Worm (Caenorhabditis elegans): ENCODE results near the gene sra-39.

sra-39 gene

DNA sequence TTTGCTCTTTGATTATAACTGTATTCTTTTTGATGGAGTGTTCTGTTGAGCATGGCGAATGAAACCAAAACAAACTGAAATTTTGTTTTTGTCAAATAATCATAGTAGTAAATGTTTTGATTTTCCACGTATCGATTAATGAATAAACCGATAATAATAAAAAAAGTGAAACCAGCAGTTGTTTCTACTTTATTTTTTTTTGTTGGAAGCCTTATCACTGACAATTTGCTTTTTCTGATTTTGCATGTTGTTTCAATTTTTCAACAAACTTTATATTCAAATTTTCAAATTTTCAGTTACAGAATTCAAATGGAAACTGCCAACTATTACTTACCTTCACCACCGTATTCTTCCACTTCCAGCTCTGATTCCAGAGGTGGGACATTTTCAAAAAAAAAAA lies 31.3 kb upstream of the sra-39 start, which contains the start of gene elt-3:
elt-3 (plus strand) TSS at position 301 of the 400 bp plus-strand sequence.
- no peak for TF ChIP-seq nhr-76 (tag; optimal IDR thresholded peaks at IDR 0.05)
- TF ChIP-seq nhr-25 (tag; optimal IDR thresholded peaks at IDR 0.05) = no peak
- TF ChIP-seq nfya-1 (tag; optimal IDR thresholded peaks at IDR 0.05; ENCODE audit: insufficient read depth) = no peak
- TF ChIP-seq ztf-11 (tag; optimal IDR thresholded peaks at IDR 0.05) = no peak
- no peak for TF ChIP-seq fkh-10 (GFP tag; optimal IDR thresholded peaks at IDR 0.05)
- no peak for TF ChIP-seq nhr-237 (tag; optimal IDR thresholded peaks at IDR 0.05)
- TF ChIP-seq zag-1 (tag; optimal IDR thresholded peaks at IDR 0.05) = no peak
- no peak for TF ChIP-seq skn-1 (tag; optimal IDR thresholded peaks at IDR 0.05)
- TF ChIP-seq hmg-11 (tag; optimal IDR thresholded peaks at IDR 0.05) = no peak
- TF ChIP-seq ceh-28 (tag; optimal IDR thresholded peaks at IDR 0.05) = no peak
- no peak for TF ChIP-seq tbx-2 (tag; optimal IDR thresholded peaks at IDR 0.05)

- TF ChIP-seq R02D3.7 (tag; optimal IDR thresholded peaks at IDR 0.05) (no peak), unc-39 (tag; optimal IDR thresholded peaks at IDR 0.05) (no peak), elt-2 (tag; optimal IDR thresholded peaks at IDR 0.05) (no peak), egl-27 (tag; optimal IDR thresholded peaks at IDR 0.05) (no peak), fkh-10 (GFP tag; optimal IDR thresholded peaks at IDR 0.05) (no peak), skn-1 (tag; optimal IDR thresholded peaks at IDR 0.05) (no peak), aly-2 (tag; optimal IDR thresholded peaks at IDR 0.05) (no peak)
These were observed 26.3 kb upstream of the sra-39 start, which contains the start of gene meg-1 for ce11 chrX:13929534-13929933. meg-1 (minus strand) TSS chrX:13929634.

ce11 chrX:13928532-13928931 lies 25.3 kb upstream of the sra-39 start:
- no peak for TF ChIP-seq eor-1 (tag; optimal IDR thresholded peaks at IDR 0.05)
- TF ChIP-seq skn-1 (tag; optimal IDR thresholded peaks at IDR 0.05) = peak; percentile 97

ce11 chrX:13926029-13926428 lies 22.8 kb upstream of the sra-39 start, which contains the start of gene meg-2:
meg-2 (minus strand) TSS chrX:13926129.
- TF ChIP-seq fkh-10 (GFP tag; optimal IDR thresholded peaks at IDR 0.05) (no peak), daf-12 (tag; optimal IDR thresholded peaks at IDR 0.05) (no peak), mml-1 (tag; optimal IDR thresholded peaks at IDR 0.05) (no peak), R02D3.7 (tag; optimal IDR thresholded peaks at IDR 0.05) (no peak), zag-1 (tag; optimal IDR thresholded peaks at IDR 0.05) (no peak)

DNA sequence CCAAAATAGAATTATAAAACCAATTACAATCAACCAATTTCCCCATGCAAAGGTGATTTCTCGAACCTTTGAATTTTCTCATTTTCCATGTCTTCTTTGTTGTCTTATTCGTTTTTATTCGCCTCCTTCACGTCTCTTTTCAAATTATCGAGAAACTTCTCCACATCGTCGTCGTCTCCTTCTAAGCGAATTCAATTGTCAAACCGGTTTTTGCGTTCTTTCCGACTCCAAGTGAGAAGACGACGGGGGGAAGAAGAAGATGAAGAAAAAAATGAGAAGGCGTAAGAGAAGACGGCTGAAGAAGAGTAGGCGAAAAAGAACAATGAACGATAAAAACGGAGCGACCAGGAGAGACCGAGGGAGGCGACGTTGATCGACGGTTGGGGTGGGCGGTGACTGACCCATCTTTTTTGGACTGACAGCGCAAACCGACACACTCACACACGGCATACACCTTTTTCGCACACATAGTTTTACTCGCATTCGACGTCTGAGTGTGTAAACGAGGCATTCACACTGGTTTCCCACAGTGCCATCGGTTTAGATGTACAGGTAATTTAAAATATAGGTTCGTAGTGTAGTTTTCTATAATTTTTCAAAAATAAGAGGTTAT lies 17.3 kb upstream of the sra-39 start:
- TF ChIP-seq nhr-23 (tag; optimal IDR thresholded peaks at IDR 0.05) (peak; percentile 86), nhr-43 (tag; optimal IDR thresholded peaks at IDR 0.05; ENCODE audit: poor library complexity, severe bottlenecking) (peak; percentile 55), nhr-25 (tag; optimal IDR thresholded peaks at IDR 0.05) (peak; percentile 98), fos-1 (tag; optimal IDR thresholded peaks at IDR 0.05) (no peak), mdl-1 (tag; optimal IDR thresholded peaks at IDR 0.05) (no peak), nfya-1 (tag; optimal IDR thresholded peaks at IDR 0.05; ENCODE audit: insufficient read depth) (peak; percentile 63), snpc-4 (tag; optimal IDR thresholded peaks at IDR 0.05) (no peak), eor-1 (tag; optimal IDR thresholded peaks at IDR 0.05) (no peak), lsy-12 (tag; optimal IDR thresholded peaks at IDR 0.05) (no peak), nhr-237 (tag; optimal IDR thresholded peaks at IDR 0.05) (no peak), unc-62 (GFP tag; optimal IDR thresholded peaks at IDR 0.05) (no peak), nhr-28 (tag; optimal IDR thresholded peaks at IDR 0.05) (no peak), ama-1 (optimal IDR thresholded peaks at IDR 0.05) (no peak), tbx-2 (tag; optimal IDR thresholded peaks at IDR 0.05) (no peak), ceh-82 (tag; optimal IDR thresholded peaks at IDR 0.05) (no peak), ztf-4 (tag; optimal IDR thresholded peaks at IDR 0.05) (no peak), nhr-67 (tag; optimal IDR thresholded peaks at IDR 0.05) (no peak), jun-1 (tag; optimal IDR thresholded peaks at IDR 0.05) (no peak), ceh-28 (tag; optimal IDR thresholded peaks at IDR 0.05) (no peak), ZK546.5 (tag; optimal IDR thresholded peaks at IDR 0.05) (no peak), nhr-76 (tag; optimal IDR thresholded peaks at IDR 0.05) (no peak), ceh-9 (tag; optimal IDR thresholded peaks at IDR 0.05) (no peak), nhr-12 (tag; optimal IDR thresholded peaks at IDR 0.05) (no peak), zag-1 (tag; optimal IDR thresholded peaks at IDR 0.05) (no peak), pha-4 (tag; optimal IDR thresholded peaks at IDR 0.05) (no peak), hmg-11 (tag; optimal IDR thresholded peaks at IDR 0.05) (peak; percentile 32), egl-5 (tag; optimal IDR thresholded peaks at IDR 0.05) (no peak), fkh-10 (GFP tag; optimal IDR thresholded peaks at IDR 0.05) (no peak), aly-2 (tag; optimal IDR thresholded peaks at IDR 0.05) (no peak), elt-1 (tag; optimal IDR thresholded peaks at IDR 0.05) (no peak), R02D3.7 (tag; optimal IDR thresholded peaks at IDR 0.05) (no peak), sea-2 (GFP tag; optimal IDR thresholded peaks at IDR 0.05) (no peak), elt-3 (tag; optimal IDR thresholded peaks at IDR 0.05) (peak in 2 of 3 experiments; percentile 81 to 82), nhr-77 (tag; optimal IDR thresholded peaks at IDR 0.05) (no peak), lin-15B (tag; optimal IDR thresholded peaks at IDR 0.05) (no peak), skn-1 (tag; optimal IDR thresholded peaks at IDR 0.05) (no peak), daf-12 (tag; optimal IDR thresholded peaks at IDR 0.05) (no peak), unc-39 (tag; optimal IDR thresholded peaks at IDR 0.05) (no peak)

Measured in whole organism, L3 larva.